Worm (Caenorhabditis elegans) whole organism, L3 larva: ENCODE data around the gene ect-2.
A peak's percentile ranks its signal among the peaks of the same experiment; 100 is the strongest.

Source experiments
- ceh-16 ChIP-seq: sonication (generic microtip); optimal IDR thresholded peaks from 2 replicates; lab custom pipeline; 2017; ENCODE audit warnings: missing biosample characterization, missing genetic modification characterization
- ceh-9 ChIP-seq: sonication (generic microtip); optimal IDR thresholded peaks from 2 replicates; lab custom pipeline; 2018; ENCODE audit warnings: missing biosample characterization, missing genetic modification characterization
- fkh-10 ChIP-seq: sonication (generic microtip); optimal IDR thresholded peaks from 2 replicates; lab custom pipeline; 2017; ENCODE audit warnings: missing biosample characterization, missing genetic modification reagents, missing genetic modification characterization
- fos-1 ChIP-seq: fragments of 150-350 bp; optimal IDR thresholded peaks from 2 replicates; lab custom pipeline; 2014; ENCODE audit warnings: missing biosample characterization, missing genetic modification characterization
- mml-1 ChIP-seq: fragments of 150-350 bp; sonication (generic microtip); optimal IDR thresholded peaks from 3 replicates; lab custom pipeline; 2014; ENCODE audit warnings: missing biosample characterization, missing genetic modification characterization
- nhr-28 ChIP-seq: fragments of 150-350 bp; optimal IDR thresholded peaks from 2 replicates; lab custom pipeline; 2014; ENCODE audit warnings: missing biosample characterization, missing genetic modification characterization
- nhr-76 ChIP-seq: fragments of 150-350 bp; sonication (generic microtip); optimal IDR thresholded peaks from 5 replicates; lab custom pipeline; 2014; ENCODE audit warnings: missing biosample characterization, missing genetic modification characterization
- nhr-77 ChIP-seq: fragments of 150-350 bp; optimal IDR thresholded peaks from 2 replicates; lab custom pipeline; 2014; ENCODE audit warnings: missing biosample characterization, missing genetic modification characterization
- snpc-4 ChIP-seq: fragments of 150-350 bp; optimal IDR thresholded peaks from 2 replicates; lab custom pipeline; 2014; ENCODE audit warnings: missing biosample characterization, missing genetic modification characterization
- zag-1 ChIP-seq: fragments of 150-350 bp; optimal IDR thresholded peaks from 2 replicates; lab custom pipeline; 2014; ENCODE audit warnings: missing biosample characterization, missing genetic modification characterization

DNA sequence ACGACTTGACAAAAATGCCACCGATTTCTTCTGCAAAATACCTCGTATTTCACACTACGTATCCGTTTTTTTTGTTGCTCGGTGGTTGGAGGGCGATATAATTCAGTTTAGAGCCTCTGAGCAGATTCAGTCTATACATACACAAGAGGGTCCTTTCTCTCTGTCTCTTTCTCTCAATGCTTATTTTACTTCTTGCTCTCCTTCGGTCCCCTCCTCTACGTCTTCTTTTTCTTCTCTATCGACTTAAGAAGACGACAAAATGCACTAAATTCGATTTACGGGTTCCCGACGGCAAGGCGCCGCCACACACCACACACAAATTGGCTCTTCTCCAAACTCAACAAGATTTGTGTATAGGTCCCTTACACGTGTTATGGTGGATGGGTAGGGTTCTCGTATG lies 24.8 kb downstream of the ect-2 start:
- TF ChIP-seq ceh-16 (tag; lab: Kevin White, UChicago) (no peak), nhr-76 (tag; lab: Kevin White, UChicago) (no peak), fkh-10 (GFP tag; lab: Kevin White, UChicago) (peak; percentile 54), ceh-9 (tag; lab: Kevin White, UChicago) (no peak), nhr-28 (tag; lab: Kevin White, UChicago) (no peak), nhr-77 (tag; lab: Kevin White, UChicago) (no peak), snpc-4 (tag; lab: Kevin White, UChicago) (no peak), mml-1 (tag; lab: Kevin White, UChicago) (no peak), zag-1 (tag; lab: Kevin White, UChicago) (no peak), fos-1 (no peak)
